Fruit fly (Drosophila melanogaster) S2 (cell line): ENCODE results near the gene Marf.

ENCODE experiments used
- CG8478 ChIP-seq: fragments of >200 bp; optimal IDR thresholded peaks from 2 replicates; lab custom pipeline; 2018
- CTCF ChIP-seq, 2 experiments: fragments of >200 bp; optimal IDR thresholded peaks; 2 replicates each; lab custom pipeline; 2018

DNA sequence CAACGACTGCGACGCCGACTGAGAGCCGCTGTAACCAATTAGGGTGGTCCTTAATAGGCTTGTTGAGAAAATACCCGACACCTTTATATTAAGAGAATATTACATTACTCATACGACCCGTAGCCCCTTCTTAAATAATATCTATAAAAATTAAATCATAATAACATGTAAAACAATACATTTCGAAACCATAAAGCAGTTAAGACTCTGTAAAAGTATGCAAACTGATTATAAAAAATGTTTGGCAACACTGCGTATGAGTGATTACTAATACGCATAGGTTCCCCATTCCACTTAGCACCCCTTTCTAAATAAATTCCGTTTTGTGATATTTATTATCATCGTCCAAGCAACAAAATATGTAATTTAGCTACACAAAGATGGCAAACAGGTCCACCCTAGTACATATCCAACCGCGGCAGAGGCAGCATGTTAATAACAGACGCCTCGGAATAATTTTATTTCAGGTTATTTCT is 25.1 kb upstream of the Marf start:
- TF ChIP-seq CG8478 = no peak
- TF ChIP-seq CTCF (optimal IDR thresholded peaks at IDR 0.05; lab: Kevin White, UChicago) = no peak
